Worm (Caenorhabditis elegans) whole organism, mixed stage, embryonic: ENCODE measurements around the gene str-166.

Experiments used
- blmp-1 ChIP-seq: fragments of 150-350 bp; optimal IDR thresholded peaks from 2 replicates; lab custom pipeline; 2014; ENCODE audit warnings: missing biosample characterization, missing genetic modification characterization
- ces-1 ChIP-seq: fragments of 150-350 bp; optimal IDR thresholded peaks from 2 replicates; lab custom pipeline; 2014; ENCODE audit warnings: missing biosample characterization, missing genetic modification reagents, missing genetic modification characterization
- lin-13 ChIP-seq: fragments of 150-350 bp; optimal IDR thresholded peaks from 2 replicates; lab custom pipeline; 2014; ENCODE audit warnings: missing biosample characterization, missing genetic modification characterization
- nhr-237 ChIP-seq: fragments of 150-350 bp; optimal IDR thresholded peaks from 2 replicates; lab custom pipeline; 2014; ENCODE audit warnings: missing biosample characterization, missing genetic modification characterization
- nhr-28 ChIP-seq: fragments of 150-350 bp; optimal IDR thresholded peaks from 2 replicates; lab custom pipeline; 2014; ENCODE audit warnings: missing biosample characterization, missing genetic modification characterization
- unc-62 ChIP-seq: fragments of 150-350 bp; optimal IDR thresholded peaks from 2 replicates; lab custom pipeline; 2014; ENCODE audit warnings: missing biosample characterization, missing genetic modification reagents, missing genetic modification characterization

DNA sequence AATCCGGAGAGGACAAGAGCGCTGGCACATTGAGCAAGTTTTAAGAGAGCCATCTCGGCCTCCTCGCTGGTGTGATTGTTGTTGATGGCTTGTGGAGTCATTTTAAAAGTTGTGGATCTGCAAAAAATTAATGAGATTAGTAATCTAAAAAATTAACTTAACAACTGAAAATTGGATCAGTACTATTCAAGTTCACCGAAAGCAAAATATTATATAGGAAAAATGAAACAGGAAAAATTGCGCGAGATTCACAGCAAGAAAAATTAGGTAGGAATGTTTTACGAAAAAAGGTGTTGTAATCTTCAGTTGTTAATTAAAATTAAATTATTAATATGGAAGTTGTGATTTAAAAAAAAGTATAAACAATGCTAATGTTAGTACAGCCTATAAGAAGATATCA is 3.2 kb downstream of the str-166 start, which contains the start of gene T08B6.1:
- TF ChIP-seq lin-13 (tag; lab: Kevin White, UChicago) (no peak), unc-62 (no peak), nhr-28 (tag; lab: Kevin White, UChicago) (no peak), blmp-1 (tag; lab: Kevin White, UChicago) (no peak), nhr-237 (tag; lab: Kevin White, UChicago) (no peak), ces-1 (GFP tag; lab: Kevin White, UChicago) (no peak)
